Worm (Caenorhabditis elegans) whole organism, L3 larva: ENCODE data around the gene ari-2.

ENCODE experiments used
- daf-12 ChIP-seq: fragments of 150-350 bp; optimal IDR thresholded peaks from 2 replicates; lab custom pipeline; 2014; ENCODE audit warnings: missing biosample characterization, missing genetic modification reagents, missing genetic modification characterization
- nhr-237 ChIP-seq: fragments of 150-350 bp; optimal IDR thresholded peaks from 2 replicates; lab custom pipeline; 2014; ENCODE audit warnings: missing biosample characterization, missing genetic modification characterization

- no peak for TF ChIP-seq nhr-237 (tag; lab: Kevin White, UChicago)
- TF ChIP-seq daf-12 (tag; lab: Kevin White, UChicago) = no peak
These were observed 37.3 kb downstream of the ari-2 start for ce11 chrIV:5587964-5588860.
